Worm (Caenorhabditis elegans) whole organism, early embryonic: Measurements from ENCODE around the gene C47E12.3.

Experiments
- B0310.2 ChIP-seq: sonication (generic microtip); optimal IDR thresholded peaks from 2 replicates; lab custom pipeline; 2016; ENCODE audit warnings: mild to moderate bottlenecking, missing genetic modification characterization, missing compliant biosample characterization
- F13C5.2 ChIP-seq: sonication (generic microtip); optimal IDR thresholded peaks from 2 replicates; lab custom pipeline; 2017; ENCODE audit warnings: mild to moderate bottlenecking, missing genetic modification characterization, inconsistent platforms, missing compliant biosample characterization
- aly-1 ChIP-seq: sonication (generic microtip); optimal IDR thresholded peaks from 2 replicates; lab custom pipeline; 2016; ENCODE audit warnings: missing genetic modification characterization, missing compliant biosample characterization
- ama-1 ChIP-seq: fragments of 150-350 bp; optimal IDR thresholded peaks from 2 replicates; lab custom pipeline; 2014
- ceh-13 ChIP-seq: fragments of 200-800 bp; sonication (Bioruptor generic); optimal IDR thresholded peaks from 2 replicates; lab custom pipeline; 2018; ENCODE audit warnings: mild to moderate bottlenecking, missing genetic modification characterization, missing compliant biosample characterization
- ceh-36 ChIP-seq: sonication (generic microtip); optimal IDR thresholded peaks from 2 replicates; lab custom pipeline; 2016; ENCODE audit warnings: missing genetic modification characterization, inconsistent platforms, missing compliant biosample characterization
- ets-7 ChIP-seq: sonication (generic microtip); optimal IDR thresholded peaks from 2 replicates; lab custom pipeline; 2016; ENCODE audit warnings: missing genotype, missing genetic modification characterization, missing compliant biosample characterization
- flt-1 ChIP-seq: fragments of 200-800 bp; sonication (Bioruptor generic); IDR thresholded peaks from 2 replicates; pipeline ENCODE4 v1.3.6; 2022; ENCODE audit warnings: missing genetic modification characterization, missing compliant biosample characterization
- hmbx-1 ChIP-seq: sonication (generic microtip); optimal IDR thresholded peaks from 2 replicates; lab custom pipeline; 2016; ENCODE audit warnings: mild to moderate bottlenecking, missing genetic modification characterization, missing compliant biosample characterization
- hmg-4 ChIP-seq: fragments of 200-800 bp; sonication (Bioruptor generic); optimal IDR thresholded peaks from 2 replicates; lab custom pipeline; 2018; ENCODE audit warnings: mild to moderate bottlenecking, missing genetic modification characterization, missing compliant biosample characterization
- hnd-1 ChIP-seq: sonication (generic microtip); optimal IDR thresholded peaks from 2 replicates; lab custom pipeline; 2016; ENCODE audit warnings: missing genetic modification characterization, missing compliant biosample characterization
- pes-1 ChIP-seq: fragments of 200-800 bp; sonication (Bioruptor generic); IDR thresholded peaks from 2 replicates; pipeline ENCODE4 v1.3.6; 2022; ENCODE audit warnings: missing genetic modification reagents, missing genetic modification characterization, missing compliant biosample characterization
- scrt-1 ChIP-seq: fragments of 200-800 bp; sonication (Bioruptor generic); IDR thresholded peaks from 2 replicates; pipeline ENCODE4 v1.3.6; 2022; ENCODE audit warnings: missing genetic modification characterization, missing compliant biosample characterization
- sea-1 ChIP-seq: fragments of 200-800 bp; sonication (Bioruptor generic); conservative IDR thresholded peaks from 2 replicates; pipeline ENCODE4 v1.3.6; 2022; ENCODE audit warnings: missing genetic modification characterization, missing compliant biosample characterization
- tbx-11 ChIP-seq: fragments of 200-800 bp; sonication (Bioruptor generic); IDR thresholded peaks from 2 replicates; pipeline ENCODE4 v1.3.6; 2022; ENCODE audit warnings: missing genetic modification characterization, missing compliant biosample characterization
- tbx-37 ChIP-seq: fragments of 200-800 bp; sonication (Bioruptor generic); conservative IDR thresholded peaks from 2 replicates; pipeline ENCODE4 v1.3.6; 2022; ENCODE audit warnings: missing genetic modification reagents, missing genetic modification characterization, missing compliant biosample characterization
- tra-4 ChIP-seq: sonication (generic microtip); optimal IDR thresholded peaks from 2 replicates; lab custom pipeline; 2017; ENCODE audit warnings: missing genetic modification characterization, missing compliant biosample characterization

C47E12.3 gene

DNA sequence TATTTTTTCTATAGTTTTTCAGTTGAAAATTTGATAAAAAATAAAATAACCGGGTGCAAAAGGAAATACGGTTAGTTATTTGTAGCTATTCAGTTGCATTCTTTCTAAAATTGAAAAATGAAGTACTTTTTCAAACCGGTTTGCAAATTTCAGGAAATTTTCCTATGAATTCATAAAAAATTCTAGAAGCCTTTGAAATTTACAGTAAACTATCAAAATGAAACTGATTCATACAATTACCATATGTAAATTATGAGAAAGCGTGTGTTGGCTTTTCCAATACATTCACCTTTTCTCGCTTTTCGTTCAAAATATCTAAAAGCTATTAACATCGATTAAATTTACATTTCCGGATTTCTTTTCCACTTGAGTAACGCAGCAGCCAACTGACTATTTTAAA, 15.3 kb upstream of the C47E12.3 start, which contains the start of gene ent-7:
Gene ent-7, plus strand, starts transcription at position 301 of the 400 bp plus-strand sequence.
- TF ChIP-seq tra-4 (tag; lab: Kevin White, UChicago) = no peak
- TF ChIP-seq pes-1 (GFP tag; lab: Robert Waterston, UW) = no peak
- no peak for TF ChIP-seq flt-1 (GFP tag; lab: Robert Waterston, UW)
- no peak for TF ChIP-seq F13C5.2 (tag; lab: Kevin White, UChicago)
- no peak for TF ChIP-seq aly-1 (tag; lab: Kevin White, UChicago)
- TF ChIP-seq B0310.2 (tag; lab: Kevin White, UChicago) = no peak
- TF ChIP-seq tbx-11 (GFP tag; lab: Robert Waterston, UW) = no peak
- TF ChIP-seq sea-1 (GFP tag; lab: Robert Waterston, UW) = no peak
- no peak for TF ChIP-seq scrt-1 (GFP tag; lab: Robert Waterston, UW)
- no peak for TF ChIP-seq hnd-1 (tag; lab: Kevin White, UChicago)
- no peak for TF ChIP-seq ama-1 (lab: Kevin White, UChicago)
- no peak for TF ChIP-seq ceh-13 (GFP tag; lab: Kevin White, UChicago)
- no peak for TF ChIP-seq hmg-4 (GFP tag; lab: Kevin White, UChicago)
- TF ChIP-seq tbx-37 (GFP tag; lab: Robert Waterston, UW) = no peak
- no peak for TF ChIP-seq hmbx-1 (tag; lab: Kevin White, UChicago)
- TF ChIP-seq ets-7 = no peak

DNA sequence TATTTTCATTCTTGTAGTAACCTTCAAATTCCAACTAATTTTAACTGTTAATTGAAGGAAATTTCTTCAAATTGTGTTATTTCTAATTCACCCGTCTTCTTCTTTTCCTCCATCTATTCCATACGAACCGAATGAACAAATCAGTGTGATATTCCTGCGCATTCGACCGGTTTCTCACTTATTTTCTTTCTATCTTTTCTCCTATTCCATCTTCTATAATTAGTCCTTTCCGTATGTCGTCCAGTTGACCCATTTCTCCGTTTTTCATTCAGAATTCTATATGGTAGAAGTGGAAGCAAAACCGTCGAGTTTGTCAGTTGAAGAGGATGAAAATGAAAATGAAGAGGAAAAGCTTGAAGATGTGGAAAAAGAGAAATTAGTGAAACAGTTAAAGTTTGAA, 7.9 kb upstream of the C47E12.3 start, which contains the start of gene magu-4:
Gene magu-4, plus strand, starts transcription at position 218 of the 400 bp plus-strand sequence.
- TF ChIP-seq ama-1 (lab: Kevin White, UChicago) (no peak), B0310.2 (tag; lab: Kevin White, UChicago) (no peak), sea-1 (GFP tag; lab: Robert Waterston, UW) (no peak), aly-1 (tag; lab: Kevin White, UChicago) (no peak), tbx-37 (GFP tag; lab: Robert Waterston, UW) (no peak), flt-1 (GFP tag; lab: Robert Waterston, UW) (no peak), pes-1 (GFP tag; lab: Robert Waterston, UW) (no peak), F13C5.2 (tag; lab: Kevin White, UChicago) (no peak), hmg-4 (GFP tag; lab: Kevin White, UChicago) (no peak), tra-4 (tag; lab: Kevin White, UChicago) (no peak), tbx-11 (GFP tag; lab: Robert Waterston, UW) (no peak), scrt-1 (GFP tag; lab: Robert Waterston, UW) (no peak), hnd-1 (tag; lab: Kevin White, UChicago) (no peak), ets-7 (no peak)

DNA sequence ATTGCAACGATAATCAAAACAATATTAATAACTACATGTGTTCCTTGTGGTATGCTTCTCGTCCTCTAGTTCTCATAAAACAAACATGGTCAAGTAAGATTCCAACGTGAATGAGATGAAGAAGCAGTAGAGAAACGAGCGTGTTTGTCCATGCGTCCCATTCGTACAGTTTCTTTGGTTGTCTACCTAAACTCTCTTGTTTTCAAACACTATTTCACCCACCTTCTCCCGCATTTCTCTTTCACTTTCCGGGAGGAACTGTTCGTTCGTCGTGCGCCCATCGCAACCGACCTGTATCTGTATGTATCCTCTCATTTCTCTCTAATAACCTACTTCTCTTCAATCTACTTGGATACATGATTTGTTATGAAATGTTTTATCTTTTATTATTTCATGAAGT, 6.1 kb upstream of the C47E12.3 start:
- TF ChIP-seq scrt-1 (GFP tag; lab: Robert Waterston, UW) (no peak), ets-7 (no peak), B0310.2 (tag; lab: Kevin White, UChicago) (no peak), hmbx-1 (tag; lab: Kevin White, UChicago) (no peak), F13C5.2 (tag; lab: Kevin White, UChicago) (no peak)

DNA sequence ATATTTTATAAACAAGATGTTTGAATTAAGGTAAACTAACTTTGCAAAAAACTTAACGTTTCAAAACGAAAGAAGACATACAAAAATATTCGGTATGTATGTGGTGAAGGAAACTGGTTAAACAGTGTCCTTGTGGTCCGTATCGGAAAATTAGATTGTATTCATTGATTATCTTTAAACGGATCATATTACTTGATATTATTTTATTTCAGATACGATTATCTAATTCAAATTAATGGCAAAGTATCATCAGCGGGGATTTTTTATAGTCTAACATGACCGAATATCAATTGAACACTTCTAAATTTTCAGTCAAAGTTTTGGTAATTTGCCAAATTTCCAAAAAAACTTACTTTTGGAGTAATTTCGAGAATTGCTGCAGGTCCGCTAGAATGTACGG, 5.1 kb upstream of the C47E12.3 start, which contains the start of gene C47E12.13:
Gene C47E12.13, minus strand, starts transcription at position 101 of the 400 bp plus-strand sequence.
- TF ChIP-seq ceh-13 (GFP tag; lab: Kevin White, UChicago) = no peak
- TF ChIP-seq hmg-4 (GFP tag; lab: Kevin White, UChicago) = no peak
- TF ChIP-seq scrt-1 (GFP tag; lab: Robert Waterston, UW) = no peak

DNA sequence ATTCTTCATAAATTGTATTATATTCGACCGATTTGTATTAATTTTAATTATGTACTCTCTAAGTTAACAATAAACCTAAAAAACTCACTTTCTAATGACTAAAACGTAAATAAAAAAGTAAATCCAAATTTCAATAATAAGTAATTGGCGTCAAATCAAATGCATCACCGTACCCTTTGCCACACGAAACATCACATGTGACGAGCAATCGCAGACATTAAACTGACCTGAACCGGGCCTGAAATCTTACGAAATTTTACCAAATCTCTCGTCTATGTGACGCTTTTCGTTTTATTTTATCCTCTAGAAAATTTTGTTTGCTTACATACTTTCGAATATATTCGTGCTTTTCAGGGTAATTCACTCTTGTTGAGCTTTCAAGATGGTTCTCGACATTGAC, 1.7 kb upstream of the C47E12.3 start, which contains the start of the genes C47E12.2 and sars-1:
Gene C47E12.2, minus strand, starts transcription at position 131 of the 400 bp plus-strand sequence.
Gene sars-1, plus strand, starts transcription at position 355 of the 400 bp plus-strand sequence.
- TF ChIP-seq hnd-1 (tag; lab: Kevin White, UChicago) = no peak

DNA sequence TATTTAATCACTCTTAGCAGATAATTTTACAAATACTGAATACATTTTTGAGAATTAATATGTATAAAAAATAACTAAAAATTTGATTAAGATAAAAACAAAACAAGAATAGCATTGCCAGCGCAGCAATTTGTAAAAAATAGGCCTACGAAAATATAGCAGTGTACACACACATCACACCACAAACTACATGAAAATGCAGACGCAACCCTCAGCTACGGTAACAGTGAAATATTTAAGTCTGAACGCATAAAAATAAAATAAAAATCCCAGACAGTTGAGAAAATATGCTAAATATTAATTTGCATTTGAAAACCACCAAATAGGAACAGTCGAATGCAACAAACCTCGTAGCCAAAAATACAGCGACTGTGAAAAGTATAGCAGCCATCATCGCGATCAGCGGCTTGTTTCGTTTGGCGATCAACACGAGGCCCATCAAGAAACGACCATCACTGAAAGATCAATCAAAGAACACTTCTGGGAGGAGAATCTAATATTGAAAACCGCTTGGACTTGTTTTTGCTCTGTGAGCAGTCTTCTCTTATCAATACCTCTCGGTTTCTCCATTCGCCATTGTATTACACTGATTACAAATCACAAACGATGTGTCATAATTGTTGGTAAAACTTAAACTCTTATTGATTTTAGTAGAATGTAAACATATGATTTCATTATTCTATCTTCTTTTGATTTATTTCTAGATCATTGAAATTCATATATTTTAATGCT, 3.0 kb downstream of the C47E12.3 start, which contains the start of gene pyp-1:
Gene pyp-1, minus strand, starts transcription at position 439 of the 732 bp plus-strand sequence.
- no peak for TF ChIP-seq tra-4 (tag; lab: Kevin White, UChicago)
- no peak for TF ChIP-seq ceh-36 (tag; lab: Kevin White, UChicago)
- no peak for TF ChIP-seq scrt-1 (GFP tag; lab: Robert Waterston, UW)
- no peak for TF ChIP-seq F13C5.2 (tag; lab: Kevin White, UChicago)
- TF ChIP-seq tbx-37 (GFP tag; lab: Robert Waterston, UW) = no peak
- TF ChIP-seq hmg-4 (GFP tag; lab: Kevin White, UChicago) = no peak
- TF ChIP-seq sea-1 (GFP tag; lab: Robert Waterston, UW) = no peak
- no peak for TF ChIP-seq tbx-11 (GFP tag; lab: Robert Waterston, UW)
- no peak for TF ChIP-seq pes-1 (GFP tag; lab: Robert Waterston, UW)
- TF ChIP-seq flt-1 (GFP tag; lab: Robert Waterston, UW) = no peak
- TF ChIP-seq ceh-13 (GFP tag; lab: Kevin White, UChicago) = no peak
- TF ChIP-seq hnd-1 (tag; lab: Kevin White, UChicago) = no peak
- TF ChIP-seq B0310.2 (tag; lab: Kevin White, UChicago) = no peak
- TF ChIP-seq ama-1 (lab: Kevin White, UChicago) = no peak
- TF ChIP-seq hmbx-1 (tag; lab: Kevin White, UChicago) = no peak
- no peak for TF ChIP-seq ets-7

DNA sequence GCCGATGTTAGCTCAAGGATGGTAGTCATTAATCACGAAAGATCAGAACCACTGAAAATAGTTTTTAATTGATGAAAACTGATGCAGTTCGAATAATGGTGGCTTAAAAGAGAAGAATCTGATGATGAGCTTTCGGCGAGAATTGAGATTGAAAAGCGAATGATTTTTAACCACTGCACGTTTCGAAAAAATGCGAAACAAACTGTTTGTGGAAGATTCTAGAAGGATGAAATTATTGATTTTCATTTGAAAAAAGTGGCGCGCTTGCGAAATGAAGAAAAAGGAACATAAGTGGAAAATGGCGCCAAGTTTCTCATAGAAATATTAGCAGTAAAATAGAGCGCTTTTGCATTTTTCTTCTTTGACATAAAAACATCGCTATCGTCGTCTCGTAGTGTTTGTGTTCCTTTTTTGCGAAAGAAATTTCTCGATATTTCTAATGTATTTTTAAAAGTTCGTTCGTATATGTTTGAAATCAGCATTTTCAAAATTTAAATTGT, 6.7 kb downstream of the C47E12.3 start, which contains the start of gene uba-1:
Gene uba-1, minus strand, starts transcription at position 51 of the 500 bp plus-strand sequence.
- TF ChIP-seq ets-7 (no peak), ama-1 (lab: Kevin White, UChicago) (peak; percentile 61)
